Worm (Caenorhabditis elegans): ENCODE results near the gene asb-1.
A peak's percentile ranks its signal among the peaks of the same experiment; 100 is the strongest.

Gene asb-1

DNA sequence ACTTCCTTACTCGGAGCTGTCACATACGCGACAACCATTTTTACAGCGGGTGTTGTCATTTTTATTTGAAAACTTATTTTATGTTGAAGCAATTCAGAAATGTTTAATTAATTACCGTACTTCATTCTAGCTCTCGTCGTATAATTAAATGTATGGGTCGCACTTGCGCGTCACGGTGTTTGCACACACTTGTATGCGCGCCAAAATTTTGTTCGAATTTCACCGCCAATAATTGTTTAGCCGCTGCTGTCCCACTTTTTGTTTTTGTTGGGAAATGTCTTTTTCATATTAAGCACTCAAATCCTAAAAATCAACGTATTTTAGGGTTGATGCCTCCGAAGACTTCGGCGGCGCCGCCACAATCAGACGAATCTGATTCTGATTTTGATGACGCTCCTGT, 8.4 kb downstream of the asb-1 start, which contains the start of the genes F35G12.7 and smc-4 (continued):
- TF ChIP-seq unc-42 (tag; optimal IDR thresholded peaks at IDR 0.05), result peak; percentile 88

DNA sequence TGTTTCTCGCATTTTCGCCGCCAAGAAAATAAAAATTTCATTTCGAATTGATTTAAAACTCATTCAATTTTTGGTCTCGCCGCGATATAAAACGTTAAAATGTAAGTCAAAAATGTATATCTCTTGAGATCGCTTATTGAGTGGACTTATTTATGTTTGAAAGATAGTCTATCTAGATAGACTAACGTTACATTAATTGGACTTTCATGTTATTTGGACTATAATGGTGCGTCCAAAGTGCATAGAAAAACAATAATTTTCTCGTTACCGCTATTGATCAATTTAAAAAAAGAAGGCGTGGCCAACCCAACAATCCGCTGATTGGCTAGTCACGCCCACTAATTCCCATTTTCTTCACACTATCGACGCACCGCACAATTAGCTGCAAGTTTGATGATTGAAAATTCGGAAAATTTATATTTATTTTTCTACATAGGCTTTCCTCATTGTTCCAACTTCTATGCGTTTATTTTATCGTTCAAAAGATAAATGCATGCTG, 11.5 kb downstream of the asb-1 start, which contains the start of gene F35G12.5:
Gene F35G12.5 (plus strand): TSS at position 51 of the 499 bp plus-strand sequence.
- TF ChIP-seq che-1 (tag; optimal IDR thresholded peaks at IDR 0.05) (no peak), nfya-1 (tag; optimal IDR thresholded peaks at IDR 0.05) (peak; percentile 95)

ce11 chrIII:4581495-4581894, 14.1 kb downstream of the asb-1 start, which contains the start of gene F35G12.12:
F35G12.12 (plus strand) TSS chrIII:4581795.
- TF ChIP-seq ceh-9 (tag; optimal IDR thresholded peaks at IDR 0.05) (no peak), nfya-1 (tag; optimal IDR thresholded peaks at IDR 0.05) (no peak), fkh-6 (tag; optimal IDR thresholded peaks at IDR 0.05) (no peak), C08G9.2 (tag; optimal IDR thresholded peaks at IDR 0.05) (no peak), npax-4 (tag; optimal IDR thresholded peaks at IDR 0.05) (no peak), dve-1 (tag; optimal IDR thresholded peaks at IDR 0.05) (no peak), ahr-1 (tag; optimal IDR thresholded peaks at IDR 0.05) (no peak), ets-4 (tag; optimal IDR thresholded peaks at IDR 0.05) (no peak), ceh-45 (GFP tag; IDR thresholded peaks at IDR 0.05) (no peak), hlh-30 (tag; optimal IDR thresholded peaks at IDR 0.05; ENCODE audit: insufficient read depth) (no peak), elt-2 (tag; optimal IDR thresholded peaks at IDR 0.05) (no peak)

- TF ChIP-seq ceh-19 (GFP tag; optimal IDR thresholded peaks at IDR 0.05) (no peak), unc-86 (tag; optimal IDR thresholded peaks at IDR 0.05) (peak; percentile 20), C08G9.2 (tag; optimal IDR thresholded peaks at IDR 0.05) (no peak), fkh-6 (tag; optimal IDR thresholded peaks at IDR 0.05) (no peak), ceh-30 (tag; optimal IDR thresholded peaks at IDR 0.05) (no peak), ceh-14 (tag; optimal IDR thresholded peaks at IDR 0.05) (no peak), nfya-1 (tag; optimal IDR thresholded peaks at IDR 0.05) (peak; percentile 28), unc-42 (tag; optimal IDR thresholded peaks at IDR 0.05) (peak; percentile 41), pros-1 (tag; optimal IDR thresholded peaks at IDR 0.05) (no peak), zip-5 (tag; optimal IDR thresholded peaks at IDR 0.05) (no peak), ceh-31 (tag; optimal IDR thresholded peaks at IDR 0.05) (peak; percentile 59), nhr-11 (tag; optimal IDR thresholded peaks at IDR 0.05) (no peak), ref-2 (tag; optimal IDR thresholded peaks at IDR 0.05) (peak; percentile 44), K09A11.1 (tag; optimal IDR thresholded peaks at IDR 0.05; ENCODE audit: insufficient read depth) (no peak), che-1 (tag; optimal IDR thresholded peaks at IDR 0.05) (no peak), T23F11.4 (GFP tag; optimal IDR thresholded peaks at IDR 0.05) (no peak), hlh-30 (tag; optimal IDR thresholded peaks at IDR 0.05; ENCODE audit: insufficient read depth) (no peak), ceh-18 (tag; optimal IDR thresholded peaks at IDR 0.05) (no peak), syd-9 (tag; optimal IDR thresholded peaks at IDR 0.05) (no peak), elt-2 (tag; optimal IDR thresholded peaks at IDR 0.05) (peak; percentile 38), unc-55 (GFP tag; optimal IDR thresholded peaks at IDR 0.05) (no peak), sox-4 (tag; optimal IDR thresholded peaks at IDR 0.05) (no peak)
These were observed 17.2 kb downstream of the asb-1 start, which contains the start of the genes sel-5 and wdr-48 for ce11 chrIII:4578385-4578903. sel-5 (minus strand) TSS chrIII:4578437. wdr-48 (plus strand) TSS chrIII:4578853.

- peak; percentile 99 for TF ChIP-seq elt-2 (tag; optimal IDR thresholded peaks at IDR 0.05)
- peak; percentile 67 for TF ChIP-seq unc-42 (tag; optimal IDR thresholded peaks at IDR 0.05)
- TF ChIP-seq sdc-2 (tag; optimal IDR thresholded peaks at IDR 0.05), result peak; percentile 88
- no peak for TF ChIP-seq pros-1 (tag; optimal IDR thresholded peaks at IDR 0.05)
- TF ChIP-seq fkh-6 (tag; optimal IDR thresholded peaks at IDR 0.05), result peak; percentile 96
- no peak for TF ChIP-seq pax-1 (tag; optimal IDR thresholded peaks at IDR 0.05)
- peak; percentile 87 for TF ChIP-seq ceh-6 (GFP tag; optimal IDR thresholded peaks at IDR 0.05)
- TF ChIP-seq ceh-24 (tag; optimal IDR thresholded peaks at IDR 0.05), result peak; percentile 94
- TF ChIP-seq ztf-16 (tag; optimal IDR thresholded peaks at IDR 0.05), result peak; percentile 95
- TF ChIP-seq unc-3 (GFP tag; conservative IDR thresholded peaks at IDR 0.05), result peak; percentile 97
- peak; percentile 96 for TF ChIP-seq unc-3 (tag; optimal IDR thresholded peaks at IDR 0.05)
- TF ChIP-seq hlh-6 (tag; optimal IDR thresholded peaks at IDR 0.05), result peak; percentile 98
- peak; percentile 94 for TF ChIP-seq C38D4.7 (GFP tag; optimal IDR thresholded peaks at IDR 0.05)
- peak; percentile 89 for TF ChIP-seq ets-4 (tag; optimal IDR thresholded peaks at IDR 0.05)
- peak; percentile 94 for TF ChIP-seq dmd-4 (tag; optimal IDR thresholded peaks at IDR 0.05; ENCODE audit: borderline replicate concordance)
- TF ChIP-seq pha-2 (tag; optimal IDR thresholded peaks at IDR 0.05), result peak; percentile 94
- peak; percentile 98 for TF ChIP-seq ceh-31 (tag; optimal IDR thresholded peaks at IDR 0.05)
- peak; percentile 91 for TF ChIP-seq Y22D7AL.16 (tag; optimal IDR thresholded peaks at IDR 0.05)
- peak; percentile 97 for TF ChIP-seq fax-1 (tag; optimal IDR thresholded peaks at IDR 0.05)
- TF ChIP-seq ceh-22 (tag; optimal IDR thresholded peaks at IDR 0.05), result peak; percentile 68
- TF ChIP-seq eyg-1 (tag; optimal IDR thresholded peaks at IDR 0.05), result peak; percentile 96
- peak; percentile 96 for TF ChIP-seq ceh-19 (GFP tag; optimal IDR thresholded peaks at IDR 0.05)
These were observed 27.2 kb downstream of the asb-1 start, which contains the start of gene idhg-1 for ce11 chrIII:4568455-4568854. idhg-1 (plus strand) TSS chrIII:4568797.

All from whole organism, late embryonic.